Worm (Caenorhabditis elegans) whole organism, L4 larva: ENCODE data around the gene clec-83.

Experiments used
- D1046.2 ChIP-seq: fragments of 200-800 bp; sonication (Bioruptor generic); IDR thresholded peaks from 2 replicates; pipeline ENCODE4 v1.3.6; 2022; ENCODE audit warnings: missing genetic modification characterization, missing compliant biosample characterization
- F49E8.2 ChIP-seq: sonication (generic microtip); optimal IDR thresholded peaks from 2 replicates; lab custom pipeline; 2016; ENCODE audit warnings: missing compliant biosample characterization, mild to moderate bottlenecking, missing genetic modification characterization, borderline replicate concordance
- R02D3.7 ChIP-seq: fragments of 150-350 bp; sonication (generic microtip); optimal IDR thresholded peaks from 3 replicates; lab custom pipeline; 2014; ENCODE audit warnings: missing biosample characterization, missing genetic modification characterization
- T26A8.4 ChIP-seq: fragments of 200-800 bp; sonication (Bioruptor generic); IDR thresholded peaks from 2 replicates; pipeline ENCODE4 v1.3.6; 2022; ENCODE audit warnings: missing genetic modification characterization, missing compliant biosample characterization
- Y75B8A.6 ChIP-seq: fragments of 200-800 bp; sonication (Bioruptor generic); IDR thresholded peaks from 2 replicates; pipeline ENCODE4 v1.3.6; 2022; ENCODE audit warnings: missing genetic modification reagents, missing genetic modification characterization, missing compliant biosample characterization
- ZK546.5 ChIP-seq, 2 experiments: sonication (generic microtip); optimal IDR thresholded peaks; 2 replicates each; lab custom pipeline; 2017; ENCODE audit warnings: missing biosample characterization in 2 of 2, missing genetic modification characterization in 2 of 2
- aha-1 ChIP-seq: fragments of 150-350 bp; peaks from one replicate; lab custom pipeline; 2014; ENCODE audit warnings: missing biosample characterization, missing genetic modification characterization
- ama-1 ChIP-seq: fragments of 150-350 bp; optimal IDR thresholded peaks from 2 replicates; lab custom pipeline; 2014; ENCODE audit warnings: inconsistent platforms, mixed read lengths
- arid-1 ChIP-seq: fragments of 200-800 bp; sonication (Bioruptor generic); conservative IDR thresholded peaks from 2 replicates; pipeline ENCODE4 v1.3.6; 2022; ENCODE audit warnings: missing genetic modification reagents, missing genetic modification characterization, missing compliant biosample characterization
- ceh-20 ChIP-seq: fragments of 200-800 bp; sonication (Bioruptor generic); IDR thresholded peaks from 2 replicates; pipeline ENCODE4 v1.3.6; 2022; ENCODE audit warnings: missing genetic modification reagents, missing genetic modification characterization, missing compliant biosample characterization
- ceh-28 ChIP-seq: fragments of 150-350 bp; optimal IDR thresholded peaks from 2 replicates; lab custom pipeline; 2014; ENCODE audit warnings: missing biosample characterization, missing genetic modification reagents, missing genetic modification characterization
- cey-2 ChIP-seq: sonication (generic microtip); optimal IDR thresholded peaks from 3 replicates; lab custom pipeline; 2017; ENCODE audit warnings: missing genetic modification characterization, mild to moderate bottlenecking, missing compliant biosample characterization, antibody characterized with exemption, borderline replicate concordance; ENCODE audit not compliant: insufficient read depth
- daf-16 ChIP-seq, 3 experiments: sonication (generic microtip); optimal IDR thresholded peaks; 2 replicates each; lab custom pipeline; 2016 to 2017; ENCODE audit warnings: missing genetic modification characterization in 3 of 3, missing genetic modification reagents in 3 of 3, mild to moderate bottlenecking in 2 of 3, missing compliant biosample characterization in 2 of 3, missing biosample characterization in 1 of 3, moderate library complexity in 1 of 3
- daf-8 ChIP-seq: fragments of 200-800 bp; sonication (Bioruptor generic); IDR thresholded peaks from 2 replicates; pipeline ENCODE4 v1.3.6; 2022; ENCODE audit warnings: missing genetic modification characterization, missing compliant biosample characterization
- dmd-8 ChIP-seq: fragments of 200-800 bp; sonication (Bioruptor generic); IDR thresholded peaks from 2 replicates; pipeline ENCODE4 v1.3.6; 2022; ENCODE audit warnings: missing genetic modification characterization, missing compliant biosample characterization
- dmd-9 ChIP-seq: fragments of 200-800 bp; sonication (Bioruptor generic); IDR thresholded peaks from 2 replicates; pipeline ENCODE4 v1.3.6; 2022; ENCODE audit warnings: missing genetic modification reagents, missing genetic modification characterization, missing compliant biosample characterization
- hlh-30 ChIP-seq: sonication (generic microtip); optimal IDR thresholded peaks from 2 replicates; lab custom pipeline; 2017; ENCODE audit warnings: antibody characterized with exemption, mild to moderate bottlenecking, missing genetic modification characterization, missing compliant biosample characterization; ENCODE audit not compliant: insufficient read depth
- hmg-1.1 ChIP-seq: fragments of 200-800 bp; sonication (Bioruptor generic); IDR thresholded peaks from 2 replicates; pipeline ENCODE4 v1.3.6; 2022; ENCODE audit warnings: missing genetic modification reagents, missing genetic modification characterization, missing compliant biosample characterization
- jun-1 ChIP-seq: fragments of 150-350 bp; optimal IDR thresholded peaks from 2 replicates; lab custom pipeline; 2014; ENCODE audit warnings: missing biosample characterization, missing genetic modification reagents, missing genetic modification characterization
- lim-7 ChIP-seq: fragments of 200-800 bp; sonication (Bioruptor generic); IDR thresholded peaks from 2 replicates; pipeline ENCODE4 v1.3.6; 2022; ENCODE audit warnings: missing genetic modification characterization, missing compliant biosample characterization
- lin-1 ChIP-seq: fragments of 200-800 bp; sonication (Bioruptor generic); IDR thresholded peaks from 2 replicates; pipeline ENCODE4 v1.3.6; 2022; ENCODE audit warnings: missing genetic modification reagents, missing genetic modification characterization, missing compliant biosample characterization
- lin-15B ChIP-seq: fragments of 150-350 bp; sonication (generic microtip); optimal IDR thresholded peaks from 3 replicates; lab custom pipeline; 2014; ENCODE audit warnings: missing biosample characterization, missing genetic modification characterization
- lin-29 ChIP-seq: fragments of 200-800 bp; sonication (Bioruptor generic); IDR thresholded peaks from 2 replicates; pipeline ENCODE4 v1.3.6; 2022; ENCODE audit warnings: missing genetic modification reagents, missing genetic modification characterization, missing compliant biosample characterization
- lin-38 ChIP-seq: fragments of 200-800 bp; sonication (Bioruptor generic); IDR thresholded peaks from 2 replicates; pipeline ENCODE4 v1.3.6; 2022; ENCODE audit warnings: missing genetic modification reagents, missing genetic modification characterization, missing compliant biosample characterization
- madf-5 ChIP-seq, 2 experiments: fragments of 200-800 bp; sonication (Bioruptor generic); IDR thresholded peaks; 2 replicates each; pipeline ENCODE4 v1.3.6; 2022; ENCODE audit warnings: missing compliant biosample characterization in 2 of 2, missing genetic modification characterization in 2 of 2
- madf-9 ChIP-seq: fragments of 200-800 bp; sonication (Bioruptor generic); conservative IDR thresholded peaks from 2 replicates; pipeline ENCODE4 v1.3.6; 2022; ENCODE audit warnings: missing genetic modification reagents, missing genetic modification characterization, missing compliant biosample characterization
- mep-1 ChIP-seq: fragments of 150-350 bp; sonication (generic microtip); optimal IDR thresholded peaks from 3 replicates; lab custom pipeline; 2014; ENCODE audit warnings: missing biosample characterization, missing genetic modification characterization
- mes-2 ChIP-seq: sonication (generic microtip); optimal IDR thresholded peaks from 2 replicates; lab custom pipeline; 2016; ENCODE audit warnings: missing genotype, mild to moderate bottlenecking, missing genetic modification characterization, missing compliant biosample characterization; ENCODE audit not compliant: poor library complexity, severe bottlenecking
- mxl-3 ChIP-seq: fragments of 200-800 bp; sonication (Bioruptor generic); optimal IDR thresholded peaks from 2 replicates; lab custom pipeline; 2018; ENCODE audit warnings: mild to moderate bottlenecking, missing genetic modification characterization, missing compliant biosample characterization
- nhr-237 ChIP-seq: sonication (generic microtip); optimal IDR thresholded peaks from 2 replicates; lab custom pipeline; 2017; ENCODE audit warnings: missing biosample characterization, missing genetic modification characterization
- nhr-28 ChIP-seq: fragments of 150-350 bp; optimal IDR thresholded peaks from 2 replicates; lab custom pipeline; 2014; ENCODE audit warnings: missing biosample characterization, missing genetic modification characterization
- nhr-41 ChIP-seq: fragments of 200-800 bp; sonication (Bioruptor generic); IDR thresholded peaks from 2 replicates; pipeline ENCODE4 v1.3.6; 2022; ENCODE audit warnings: missing genetic modification reagents, missing genetic modification characterization, missing compliant biosample characterization
- nhr-42 ChIP-seq: fragments of 200-800 bp; sonication (Bioruptor generic); IDR thresholded peaks from 2 replicates; pipeline ENCODE4 v1.3.6; 2022; ENCODE audit warnings: missing genetic modification characterization, missing compliant biosample characterization
- php-3 ChIP-seq: fragments of 200-800 bp; sonication (Bioruptor generic); IDR thresholded peaks from 2 replicates; pipeline ENCODE4 v1.3.6; 2022; ENCODE audit warnings: missing genetic modification reagents, missing genetic modification characterization, missing compliant biosample characterization
- set-16 ChIP-seq: fragments of 200-800 bp; sonication (Bioruptor generic); IDR thresholded peaks from 2 replicates; pipeline ENCODE4 v1.3.6; 2022; ENCODE audit warnings: missing genetic modification reagents, missing genetic modification characterization, missing compliant biosample characterization
- snpc-4 ChIP-seq: fragments of 150-350 bp; optimal IDR thresholded peaks from 2 replicates; lab custom pipeline; 2014; ENCODE audit warnings: missing biosample characterization, missing genetic modification characterization
- tra-1 ChIP-seq: fragments of 200-800 bp; sonication (Bioruptor generic); IDR thresholded peaks from 2 replicates; pipeline ENCODE4 v1.3.6; 2022; ENCODE audit warnings: missing genetic modification reagents, missing genetic modification characterization, missing compliant biosample characterization
- unc-130 ChIP-seq: sonication (generic microtip); optimal IDR thresholded peaks from 2 replicates; lab custom pipeline; 2016; ENCODE audit warnings: missing genetic modification reagents, missing genetic modification characterization, missing compliant biosample characterization
- unc-39 ChIP-seq: sonication (generic microtip); optimal IDR thresholded peaks from 2 replicates; lab custom pipeline; 2017; ENCODE audit warnings: missing biosample characterization, missing genetic modification characterization
- unc-62 ChIP-seq, 3 experiments: fragments of 150-350 bp in 1 of 3; sonication (generic microtip); optimal IDR thresholded peaks in 2 of 3; peaks in 1 of 3; 1 replicate in 1 of 3; 2 replicates in 2 of 3; lab custom pipeline; 2014 to 2017; ENCODE audit warnings: missing biosample characterization in 3 of 3, missing genetic modification characterization in 3 of 3, missing genetic modification reagents in 3 of 3, missing genotype in 1 of 3
- vab-7 ChIP-seq: fragments of 200-800 bp; sonication (Bioruptor generic); IDR thresholded peaks from 2 replicates; pipeline ENCODE4 v1.3.6; 2022; ENCODE audit warnings: missing genetic modification reagents, missing genetic modification characterization, missing compliant biosample characterization
- zip-11 ChIP-seq: fragments of 200-800 bp; sonication (Bioruptor generic); IDR thresholded peaks from 2 replicates; pipeline ENCODE4 v1.3.6; 2022; ENCODE audit warnings: missing genetic modification characterization, missing compliant biosample characterization

clec-83 gene

ce11 chrIV:2819633-2820032, 21.6 kb downstream of the clec-83 start, which contains the start of gene Y54G2A.13:
TSS of gene Y54G2A.13 (minus strand) at chrIV:2819733.
- no peak for TF ChIP-seq hmg-1.1
- TF ChIP-seq unc-39 (tag; lab: Kevin White, UChicago) = no peak

ce11 chrIV:2817038-2817437, 24.2 kb downstream of the clec-83 start:
- TF ChIP-seq hmg-1.1 = no peak
- no peak for TF ChIP-seq lin-29 (GFP tag; lab: Robert Waterston, UW)
- no peak for TF ChIP-seq nhr-41 (GFP tag; lab: Robert Waterston, UW)
- TF ChIP-seq set-16 = peak; percentile 82
- no peak for TF ChIP-seq ama-1 (lab: Kevin White, UChicago)
- no peak for TF ChIP-seq T26A8.4 (GFP tag; lab: Robert Waterston, UW)
- peak; percentile 24 for TF ChIP-seq aha-1
- TF ChIP-seq nhr-237 (tag; lab: Kevin White, UChicago) = no peak
- no peak for TF ChIP-seq mes-2 (tag; lab: Kevin White, UChicago)
- no peak for TF ChIP-seq lin-1 (GFP tag; lab: Robert Waterston, UW)
- no peak for TF ChIP-seq unc-130 (GFP tag; lab: Kevin White, UChicago)
- no peak for TF ChIP-seq lin-15B (tag; lab: Kevin White, UChicago)
- no peak for TF ChIP-seq snpc-4 (tag; lab: Kevin White, UChicago)
- no peak for TF ChIP-seq D1046.2 (GFP tag; lab: Robert Waterston, UW)
- TF ChIP-seq cey-2 (tag; lab: Kevin White, UChicago) = no peak
- no peak for TF ChIP-seq lim-7 (GFP tag; lab: Robert Waterston, UW)
- TF ChIP-seq R02D3.7 = no peak
- TF ChIP-seq madf-9 (GFP tag; lab: Robert Waterston, UW) = 0 out of 2 replicates have a peak, but pooled peaks have one; percentile 23
- TF ChIP-seq ceh-20 (GFP tag; lab: Robert Waterston, UW) = no peak
- no peak for TF ChIP-seq dmd-9 (GFP tag; lab: Robert Waterston, UW)
- TF ChIP-seq ZK546.5 (tag; optimal IDR thresholded peaks at IDR 0.05; lab: Kevin White, UChicago) = no peak
- TF ChIP-seq madf-5 (GFP tag; IDR thresholded peaks at IDR 0.05; lab: Robert Waterston, UW) = no peak
- TF ChIP-seq F49E8.2 = no peak
- no peak for TF ChIP-seq unc-62 (GFP tag; optimal IDR thresholded peaks at IDR 0.05 in 1 of 2; lab: Kevin White, UChicago)
- TF ChIP-seq unc-62 (tag; optimal IDR thresholded peaks at IDR 0.05; lab: Kevin White, UChicago) = no peak

- TF ChIP-seq zip-11 (GFP tag; lab: Robert Waterston, UW) (no peak), ZK546.5 (tag; optimal IDR thresholded peaks at IDR 0.05; lab: Kevin White, UChicago) (no peak), jun-1 (tag; lab: Kevin White, UChicago) (no peak)
- TF ChIP-seq, all 104 proteins: peak for 0
These were observed 32.1 kb downstream of the clec-83 start, which contains the start of gene Y54G2A.76 for ce11 chrIV:2809208-2809607. TSS of gene Y54G2A.76 (plus strand) at chrIV:2809410.

- peak; percentile 43 for TF ChIP-seq mes-2 (tag; lab: Kevin White, UChicago)
- TF ChIP-seq unc-130 (GFP tag; lab: Kevin White, UChicago) = peak; percentile 3
- TF ChIP-seq lin-1 (GFP tag; lab: Robert Waterston, UW) = no peak
- TF ChIP-seq nhr-42 = no peak
- 0 out of 2 replicates have a peak, but pooled peaks have one; percentile 46 for TF ChIP-seq arid-1
- TF ChIP-seq daf-8 (GFP tag; lab: Robert Waterston, UW) = no peak
- TF ChIP-seq Y75B8A.6 = no peak
- peak; percentile 67; the same call in 1 of the 2 replicates for TF ChIP-seq tra-1
- 0 out of 2 replicates have a peak, but pooled peaks have one; percentile 53 for TF ChIP-seq dmd-8 (GFP tag; lab: Robert Waterston, UW)
- TF ChIP-seq dmd-9 (GFP tag; lab: Robert Waterston, UW) = 0 out of 2 replicates have a peak, but pooled peaks have one; percentile 48
- TF ChIP-seq nhr-28 (tag; lab: Kevin White, UChicago) = no peak
- TF ChIP-seq mxl-3 (GFP tag; lab: Kevin White, UChicago) = peak; percentile 6
- TF ChIP-seq lin-38 (GFP tag; lab: Robert Waterston, UW) = peak; percentile 58
- 0 out of 2 replicates have a peak, but pooled peaks have one; percentile 34 for TF ChIP-seq D1046.2 (GFP tag; lab: Robert Waterston, UW)
- no peak for TF ChIP-seq ceh-28 (tag; lab: Kevin White, UChicago)
- no peak for TF ChIP-seq snpc-4 (tag; lab: Kevin White, UChicago)
- TF ChIP-seq php-3 (GFP tag; lab: Robert Waterston, UW) = 0 out of 2 replicates have a peak, but pooled peaks have one; percentile 25
- TF ChIP-seq hlh-30 (tag; lab: Kevin White, UChicago) = peak; percentile 46
- TF ChIP-seq lin-29 (GFP tag; lab: Robert Waterston, UW) = 0 out of 2 replicates have a peak, but pooled peaks have one; percentile 19
- peak in 1 of 2 experiments; percentile 5 for TF ChIP-seq daf-16 (GFP tag; optimal IDR thresholded peaks at IDR 0.05; lab: Kevin White, UChicago)
- TF ChIP-seq daf-16 (tag; optimal IDR thresholded peaks at IDR 0.05; lab: Kevin White, UChicago) = peak; percentile 18
- peak; percentile 75 for TF ChIP-seq lim-7 (GFP tag; lab: Robert Waterston, UW)
- TF ChIP-seq mep-1 (tag; lab: Kevin White, UChicago) = no peak
- TF ChIP-seq vab-7 (GFP tag; lab: Robert Waterston, UW) = peak; percentile 67; the same call in 1 of the 2 replicates
These were observed 33.1 kb downstream of the clec-83 start for ce11 chrIV:2808154-2808553.
